Fruit fly (Drosophila melanogaster): ENCODE measurements around the gene CG32816.

CG32816 gene

dm6 chrX:278370-279096, 192.0 kb downstream of the CG32816 start:
- peak; percentile 6 for TF ChIP-seq CG17806 (tag; optimal IDR thresholded peaks at IDR 0.05)
- peak; percentile 22 for TF ChIP-seq EcR (GFP tag; optimal IDR thresholded peaks at IDR 0.05)
- peak; percentile 33 for TF ChIP-seq Pif1B (GFP tag; optimal IDR thresholded peaks at IDR 0.05)
- TF ChIP-seq CG4496 (GFP tag; IDR thresholded peaks at IDR 0.05): no peak
- peak; percentile 3 for TF ChIP-seq Pif1A (GFP tag; optimal IDR thresholded peaks at IDR 0.05)

dm6 chrX:277885-278284, 192.6 kb downstream of the CG32816 start:
- TF ChIP-seq CG15710 (tag; optimal IDR thresholded peaks at IDR 0.05) (no peak), CG12605 (GFP tag; IDR thresholded peaks at IDR 0.05) (no peak), rn (GFP tag; IDR thresholded peaks at IDR 0.05) (no peak), Snoo (tag; optimal IDR thresholded peaks at IDR 0.05) (no peak), CG8301 (tag; optimal IDR thresholded peaks at IDR 0.05) (no peak), CG34367 (tag; optimal IDR thresholded peaks at IDR 0.05) (no peak), CG9948 (tag; optimal IDR thresholded peaks at IDR 0.05) (no peak), CG10348 (GFP tag; IDR thresholded peaks at IDR 0.05) (no peak)

dm6 chrX:276569-276968, 194.0 kb downstream of the CG32816 start:
- TF ChIP-seq CG8159 (tag; optimal IDR thresholded peaks at IDR 0.05) (no peak), CG10348 (GFP tag; IDR thresholded peaks at IDR 0.05) (no peak), CG13204 (GFP tag; optimal IDR thresholded peaks at IDR 0.05) (no peak), D1 (tag; optimal IDR thresholded peaks at IDR 0.05) (no peak), CG34367 (tag; optimal IDR thresholded peaks at IDR 0.05) (no peak), CG15710 (tag; optimal IDR thresholded peaks at IDR 0.05) (no peak), Ets98B (GFP tag; IDR thresholded peaks at IDR 0.05) (no peak), EcR (GFP tag; optimal IDR thresholded peaks at IDR 0.05) (no peak), fd96Ca (GFP tag; IDR thresholded peaks at IDR 0.05) (no peak), Pif1A (GFP tag; optimal IDR thresholded peaks at IDR 0.05) (no peak), CG9948 (tag; optimal IDR thresholded peaks at IDR 0.05) (no peak), Pif1B (GFP tag; optimal IDR thresholded peaks at IDR 0.05) (no peak), CG14655 (GFP tag; optimal IDR thresholded peaks at IDR 0.05) (no peak)

dm6 chrX:276065-276464, 194.5 kb downstream of the CG32816 start:
- TF ChIP-seq D1 (tag; optimal IDR thresholded peaks at IDR 0.05): no peak
- no peak for TF ChIP-seq Pif1A (GFP tag; optimal IDR thresholded peaks at IDR 0.05)
- TF ChIP-seq fd96Ca (GFP tag; IDR thresholded peaks at IDR 0.05): no peak
- no peak for TF ChIP-seq Ets98B (GFP tag; IDR thresholded peaks at IDR 0.05)
- TF ChIP-seq CG9948 (tag; optimal IDR thresholded peaks at IDR 0.05): no peak
- TF ChIP-seq rn (GFP tag; IDR thresholded peaks at IDR 0.05): no peak
- no peak for TF ChIP-seq CG14655 (GFP tag; optimal IDR thresholded peaks at IDR 0.05)
- TF ChIP-seq CG10348 (GFP tag; IDR thresholded peaks at IDR 0.05): no peak
- TF ChIP-seq Snoo (tag; optimal IDR thresholded peaks at IDR 0.05): no peak
- no peak for TF ChIP-seq CG13204 (GFP tag; optimal IDR thresholded peaks at IDR 0.05)
- TF ChIP-seq CG8301 (tag; optimal IDR thresholded peaks at IDR 0.05): no peak
- TF ChIP-seq CG32121 (GFP tag; IDR thresholded peaks at IDR 0.05): no peak

DNA sequence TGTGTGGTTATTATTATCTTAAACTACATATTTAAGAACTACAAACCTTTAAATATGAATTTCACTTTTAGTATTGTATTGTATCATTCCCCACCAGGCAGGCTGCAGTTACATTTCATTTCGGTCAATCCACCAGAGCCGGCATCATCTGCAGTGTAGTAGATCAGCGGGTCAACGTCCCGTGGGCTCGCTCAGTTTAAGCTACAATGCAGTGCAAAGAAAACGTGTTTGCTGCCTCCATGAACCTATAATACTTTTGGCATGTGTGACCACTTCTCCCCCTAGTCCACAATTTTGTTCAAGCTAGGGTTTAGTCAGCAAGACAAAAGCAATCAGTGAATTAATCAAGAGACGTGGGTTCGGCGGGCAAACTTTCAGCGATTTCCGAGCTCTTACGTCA, 202.5 kb downstream of the CG32816 start:
- TF ChIP-seq rn (GFP tag; IDR thresholded peaks at IDR 0.05): no peak
- TF ChIP-seq fd96Ca (GFP tag; IDR thresholded peaks at IDR 0.05): no peak
- no peak for TF ChIP-seq CG8159 (tag; optimal IDR thresholded peaks at IDR 0.05)
- peak; percentile 90 for TF ChIP-seq EcR (GFP tag; optimal IDR thresholded peaks at IDR 0.05)
- no peak for TF ChIP-seq CG32121 (GFP tag; IDR thresholded peaks at IDR 0.05)
- TF ChIP-seq Pif1B (GFP tag; optimal IDR thresholded peaks at IDR 0.05): no peak
- TF ChIP-seq Snoo (tag; optimal IDR thresholded peaks at IDR 0.05): no peak
- no peak for TF ChIP-seq CG10348 (GFP tag; IDR thresholded peaks at IDR 0.05)
- no peak for TF ChIP-seq Pif1A (GFP tag; optimal IDR thresholded peaks at IDR 0.05)
- no peak for TF ChIP-seq CG34367 (tag; optimal IDR thresholded peaks at IDR 0.05)
- TF ChIP-seq CG17806 (tag; optimal IDR thresholded peaks at IDR 0.05): no peak
- no peak for TF ChIP-seq CG14655 (GFP tag; optimal IDR thresholded peaks at IDR 0.05)
- TF ChIP-seq CG4496 (GFP tag; IDR thresholded peaks at IDR 0.05): 0 out of 3 replicates have a peak, but pooled peaks have one; percentile 9

DNA sequence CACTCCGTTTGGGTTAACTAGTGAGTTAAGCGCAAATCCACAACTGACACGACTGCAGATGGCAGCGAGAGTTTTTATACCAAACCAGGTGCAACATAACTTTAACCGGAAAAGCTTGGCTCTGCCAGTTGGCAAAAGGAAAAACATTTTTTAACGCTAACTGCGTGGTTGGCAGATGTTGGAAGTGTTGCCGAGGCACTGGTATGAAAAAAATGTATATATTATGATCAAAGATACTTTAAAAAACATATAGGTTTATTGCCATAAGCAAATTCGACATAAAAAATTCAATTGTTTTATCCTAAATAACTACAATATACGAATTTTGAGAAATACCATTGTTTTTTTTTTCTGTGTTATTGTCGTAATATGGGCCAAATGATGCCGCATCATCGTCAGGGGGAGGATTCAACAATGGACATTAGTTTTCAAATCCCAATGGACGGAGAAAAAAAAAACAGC, 203.5 kb downstream of the CG32816 start, which contains the start of gene CG13376:
TSS of gene CG13376 (minus strand) at position 51 of the 462 bp plus-strand sequence.
- TF ChIP-seq Pif1B (GFP tag; optimal IDR thresholded peaks at IDR 0.05) (no peak), CG32121 (GFP tag; IDR thresholded peaks at IDR 0.05) (peak; percentile 19; the same call in 1 of the 2 replicates), CG15710 (tag; optimal IDR thresholded peaks at IDR 0.05) (no peak), CG12605 (GFP tag; IDR thresholded peaks at IDR 0.05) (no peak), CG8301 (tag; optimal IDR thresholded peaks at IDR 0.05) (peak; percentile 29)

Measured in whole organism, pupa.